Worm (Caenorhabditis elegans): ENCODE measurements around the gene try-12.

try-12 gene

ce11 chrV:7437538-7437937, 11.6 kb upstream of the try-12 start, which contains the start of gene F25E5.9:
Gene F25E5.9 (minus strand): TSS chrV:7437919.
- TF ChIP-seq lin-54 (GFP tag; optimal IDR thresholded peaks at IDR 0.05) = no peak
- no peak for TF ChIP-seq madf-3 (GFP tag; IDR thresholded peaks at IDR 0.05)
- 0 out of 2 replicates have a peak, but pooled peaks have one; percentile 16 for TF ChIP-seq K11D2.4 (GFP tag; IDR thresholded peaks at IDR 0.05)
- TF ChIP-seq tbp1 (GFP tag; optimal IDR thresholded peaks at IDR 0.05) = no peak
- no peak for TF ChIP-seq athp-1 (tag; optimal IDR thresholded peaks at IDR 0.05)
- no peak for TF ChIP-seq madf-8 (GFP tag; conservative IDR thresholded peaks at IDR 0.05)
- no peak for TF ChIP-seq lsl-1 (GFP tag; optimal IDR thresholded peaks at IDR 0.05)
- no peak for TF ChIP-seq B0261.1 (tag; optimal IDR thresholded peaks at IDR 0.05)
- no peak for TF ChIP-seq sptf-2 (GFP tag; optimal IDR thresholded peaks at IDR 0.05)
- TF ChIP-seq gei-17 (GFP tag; optimal IDR thresholded peaks at IDR 0.05) = no peak
- no peak for TF ChIP-seq nhr-27 (tag; optimal IDR thresholded peaks at IDR 0.05)
- TF ChIP-seq F23B12.7 (tag; optimal IDR thresholded peaks at IDR 0.05; ENCODE audit: insufficient read depth) = no peak
- TF ChIP-seq T26A5.8 (tag; optimal IDR thresholded peaks at IDR 0.05) = no peak
- TF ChIP-seq hrde-1 (tag; optimal IDR thresholded peaks at IDR 0.05; ENCODE audit: borderline replicate concordance) = no peak
- TF ChIP-seq F33H1.4 (GFP tag; IDR thresholded peaks at IDR 0.05) = no peak
- TF ChIP-seq B0336.3 (GFP tag; IDR thresholded peaks at IDR 0.05) = no peak
- no peak for TF ChIP-seq B0035.1 (tag; optimal IDR thresholded peaks at IDR 0.05)
- TF ChIP-seq ztf-26 (tag; optimal IDR thresholded peaks at IDR 0.05) = no peak
- peak; percentile 10 for TF ChIP-seq F52B5.7 (tag; optimal IDR thresholded peaks at IDR 0.05)
- no peak for TF ChIP-seq tbx-9 (tag; optimal IDR thresholded peaks at IDR 0.05; ENCODE audit: borderline replicate concordance)
- TF ChIP-seq ccch-3 (GFP tag; optimal IDR thresholded peaks at IDR 0.05) = no peak
- TF ChIP-seq F10E7.11 (tag; optimal IDR thresholded peaks at IDR 0.05) = peak; percentile 63
- TF ChIP-seq Y79H2A.3 (GFP tag; conservative IDR thresholded peaks at IDR 0.05) = no peak
- TF ChIP-seq zfh-2 (GFP tag; conservative IDR thresholded peaks at IDR 0.05) = no peak
- no peak for TF ChIP-seq madf-6 (GFP tag; IDR thresholded peaks at IDR 0.05)
- no peak for TF ChIP-seq snpc-1.1 (tag; optimal IDR thresholded peaks at IDR 0.05; ENCODE audit: insufficient read depth)
- no peak for TF ChIP-seq snpc-4 (GFP tag; optimal IDR thresholded peaks at IDR 0.05)
- TF ChIP-seq snpc-4 (tag; optimal IDR thresholded peaks at IDR 0.05) = no peak
- TF ChIP-seq unc-130 (GFP tag; optimal IDR thresholded peaks at IDR 0.05) = no peak
- no peak for TF ChIP-seq aptf-3 (GFP tag; IDR thresholded peaks at IDR 0.05)
- no peak for TF ChIP-seq Y95B8A.8 (GFP tag; IDR thresholded peaks at IDR 0.05)
- no peak for TF ChIP-seq hlh-12 (tag; optimal IDR thresholded peaks at IDR 0.05)
- TF ChIP-seq mcd-1 (GFP tag; IDR thresholded peaks at IDR 0.05) = peak; percentile 18; the same call in 1 of the 2 replicates
- TF ChIP-seq bed-2 (GFP tag; IDR thresholded peaks at IDR 0.05) = no peak
- TF ChIP-seq F57A8.1 (GFP tag; optimal IDR thresholded peaks at IDR 0.05) = no peak

DNA sequence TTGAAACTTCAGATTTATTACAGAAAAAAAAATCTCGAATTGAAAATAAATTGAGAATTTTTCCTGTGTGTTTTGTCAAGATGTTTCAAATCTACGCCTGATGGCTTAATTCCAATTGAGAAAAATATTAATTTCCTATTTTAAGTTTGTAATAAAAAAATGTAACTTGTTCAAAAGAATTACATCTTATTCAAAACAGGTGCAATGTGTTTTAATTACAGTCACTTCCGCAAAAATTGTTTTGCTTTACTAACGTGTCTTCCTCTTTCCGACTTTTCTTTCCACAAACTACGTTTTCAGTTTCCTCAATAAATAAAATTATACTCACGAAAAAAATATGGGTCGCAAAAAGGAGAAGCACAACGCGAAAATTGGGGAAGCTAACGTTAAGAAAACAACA, 11.2 kb upstream of the try-12 start, which contains the start of gene F25E5.16:
F25E5.16 (plus strand) TSS at position 301 of the 400 bp plus-strand sequence.
- no peak for TF ChIP-seq hrde-1 (tag; optimal IDR thresholded peaks at IDR 0.05; ENCODE audit: borderline replicate concordance)
- no peak for TF ChIP-seq ama-1 (optimal IDR thresholded peaks at IDR 0.05)
- TF ChIP-seq ama-1 (GFP tag; optimal IDR thresholded peaks at IDR 0.05) = no peak
- no peak for TF ChIP-seq nfya-1 (tag; optimal IDR thresholded peaks at IDR 0.05; ENCODE audit: borderline replicate concordance, insufficient read depth)
- no peak for TF ChIP-seq rpc-1 (optimal IDR thresholded peaks at IDR 0.05)
- TF ChIP-seq rpc-1 (tag; optimal IDR thresholded peaks at IDR 0.05) = no peak
- TF ChIP-seq snpc-1.1 (tag; optimal IDR thresholded peaks at IDR 0.05; ENCODE audit: insufficient read depth) = no peak
- no peak for TF ChIP-seq atf-7 (tag; optimal IDR thresholded peaks at IDR 0.05)
- TF ChIP-seq F57C9.4 (tag; optimal IDR thresholded peaks at IDR 0.05) = no peak
- TF ChIP-seq hmg-20 (GFP tag; IDR thresholded peaks at IDR 0.05) = no peak
- TF ChIP-seq F37B4.10 (GFP tag; IDR thresholded peaks at IDR 0.05) = no peak
- TF ChIP-seq B0035.1 (tag; optimal IDR thresholded peaks at IDR 0.05) = no peak
- no peak for TF ChIP-seq ztf-3 (GFP tag; optimal IDR thresholded peaks at IDR 0.05)
- no peak for TF ChIP-seq egl-18 (GFP tag; IDR thresholded peaks at IDR 0.05)
- TF ChIP-seq attf-6 (GFP tag; IDR thresholded peaks at IDR 0.05) = no peak
